Fruit fly (Drosophila melanogaster) whole organism, embryonic: Measurements from ENCODE around the gene ABCB7.
A peak's percentile ranks its signal among the peaks of the same experiment; 100 is the strongest.

Experiments
- Adf1 ChIP-seq: fragments of 200-800 bp; sonication (Bioruptor generic); IDR thresholded peaks from 2 replicates; pipeline ENCODE4 v1.3.6; 2022; ENCODE audit warnings: missing biosample characterization, missing genetic modification characterization
- Asciz ChIP-seq: fragments of 200-800 bp; sonication (Bioruptor generic); optimal IDR thresholded peaks from 2 replicates; lab custom pipeline; 2017; ENCODE audit warnings: missing biosample characterization, mild to moderate bottlenecking, missing genetic modification characterization, missing genetic modification reagents
- CG10274 ChIP-seq: fragments of 200-800 bp; sonication (Bioruptor generic); optimal IDR thresholded peaks from 3 replicates; lab custom pipeline; 2017; ENCODE audit warnings: missing biosample characterization, mild to moderate bottlenecking, missing genetic modification characterization
- CG12071 ChIP-seq: fragments of 200-800 bp; sonication (Bioruptor generic); optimal IDR thresholded peaks from 3 replicates; lab custom pipeline; 2018; ENCODE audit warnings: missing biosample characterization, mild to moderate bottlenecking, missing genetic modification characterization
- CG12155 ChIP-seq: fragments of 200-800 bp; sonication (Bioruptor generic); optimal IDR thresholded peaks from 3 replicates; lab custom pipeline; 2016; ENCODE audit warnings: missing biosample characterization, missing genetic modification characterization
- CG12391 ChIP-seq: fragments of 200-800 bp; sonication (Bioruptor generic); optimal IDR thresholded peaks from 3 replicates; lab custom pipeline; 2018; ENCODE audit warnings: missing biosample characterization, mild to moderate bottlenecking, missing genetic modification characterization, moderate library complexity
- CG12942 ChIP-seq: fragments of 200-800 bp; sonication (Bioruptor generic); optimal IDR thresholded peaks from 3 replicates; lab custom pipeline; 2016; ENCODE audit warnings: missing biosample characterization, missing genetic modification characterization
- CG14667 ChIP-seq: fragments of 200-800 bp; sonication (Bioruptor generic); IDR thresholded peaks from 2 replicates; pipeline ENCODE4 v1.3.6; 2022; ENCODE audit warnings: missing biosample characterization, missing genetic modification characterization
- CG15269 ChIP-seq: fragments of 200-800 bp; sonication (Bioruptor generic); optimal IDR thresholded peaks from 2 replicates; lab custom pipeline; 2018; ENCODE audit warnings: missing biosample characterization, mild to moderate bottlenecking, missing genetic modification characterization, moderate library complexity
- CG15696 ChIP-seq: fragments of 200-800 bp; sonication (Bioruptor generic); optimal IDR thresholded peaks from 2 replicates; lab custom pipeline; 2019; ENCODE audit warnings: missing biosample characterization, mild to moderate bottlenecking, missing genetic modification characterization, moderate library complexity
- CG16813 ChIP-seq: fragments of 200-800 bp; sonication (Bioruptor generic); IDR thresholded peaks from 3 replicates; pipeline ENCODE4 v1.3.6; 2022; ENCODE audit warnings: missing biosample characterization, missing genetic modification characterization; ENCODE audit not compliant: partially characterized antibody
- CG18011 ChIP-seq: fragments of 200-800 bp; sonication (Bioruptor generic); optimal IDR thresholded peaks from 2 replicates; lab custom pipeline; 2017; ENCODE audit warnings: missing biosample characterization, missing genetic modification characterization, mild to moderate bottlenecking, moderate library complexity, missing genotype
- CG2199 ChIP-seq: fragments of 200-800 bp; sonication (Bioruptor generic); IDR thresholded peaks from 3 replicates; pipeline ENCODE4 v1.3.6; 2022; ENCODE audit warnings: missing biosample characterization, missing genetic modification characterization
- CG4404 ChIP-seq: fragments of 200-800 bp; sonication (Bioruptor generic); IDR thresholded peaks from 2 replicates; pipeline ENCODE4 v1.3.6; 2022; ENCODE audit warnings: missing biosample characterization, missing genetic modification characterization
- CG4617 ChIP-seq: fragments of 200-800 bp; sonication (Bioruptor generic); optimal IDR thresholded peaks from 3 replicates; lab custom pipeline; 2016; ENCODE audit warnings: missing biosample characterization, missing genetic modification characterization, borderline replicate concordance
- CG7928 ChIP-seq: fragments of 200-800 bp; sonication (Bioruptor generic); optimal IDR thresholded peaks from 2 replicates; lab custom pipeline; 2017; ENCODE audit warnings: missing biosample characterization, mild to moderate bottlenecking, missing genetic modification characterization
- Dek ChIP-seq: fragments of 200-800 bp; sonication (Bioruptor generic); optimal IDR thresholded peaks from 3 replicates; lab custom pipeline; 2019; ENCODE audit warnings: missing biosample characterization, mild to moderate bottlenecking, missing genetic modification characterization, moderate library complexity
- Dp ChIP-seq: fragments of 200-800 bp; sonication (Bioruptor generic); optimal IDR thresholded peaks from 2 replicates; lab custom pipeline; 2018; ENCODE audit warnings: missing biosample characterization, mild to moderate bottlenecking, missing genetic modification characterization, moderate library complexity
- Elba2 ChIP-seq: fragments of 200-800 bp; sonication (Bioruptor generic); optimal IDR thresholded peaks from 3 replicates; lab custom pipeline; 2016; ENCODE audit warnings: missing biosample characterization, missing genetic modification characterization
- Ets65A ChIP-seq: fragments of 200-800 bp; sonication (Bioruptor generic); peaks from one replicate; lab custom pipeline; 2016; ENCODE audit warnings: missing biosample characterization, missing genetic modification characterization
- Gsc ChIP-seq: fragments of 200-800 bp; sonication (Bioruptor generic); IDR thresholded peaks from 2 replicates; pipeline ENCODE4 v1.3.6; 2022; ENCODE audit warnings: missing biosample characterization, missing genetic modification characterization
- H15 ChIP-seq: fragments of 200-800 bp; sonication (Bioruptor generic); IDR thresholded peaks from 3 replicates; pipeline ENCODE4 v1.3.6; 2022; ENCODE audit warnings: missing biosample characterization, missing genetic modification characterization
- H2.0 ChIP-seq: fragments of 200-800 bp; sonication (Bioruptor generic); IDR thresholded peaks from 2 replicates; pipeline ENCODE4 v1.3.6; 2022; ENCODE audit warnings: missing biosample characterization, missing genetic modification characterization
- Hmr ChIP-seq: fragments of 200-800 bp; sonication (Bioruptor generic); optimal IDR thresholded peaks from 3 replicates; lab custom pipeline; 2017; ENCODE audit warnings: mild to moderate bottlenecking, missing biosample characterization, missing genetic modification reagents, missing genetic modification characterization
- Kr ChIP-seq: fragments of 200-800 bp; sonication (Bioruptor generic); optimal IDR thresholded peaks from 2 replicates; lab custom pipeline; 2017; ENCODE audit warnings: missing biosample characterization, mild to moderate bottlenecking, missing genetic modification characterization
- Mrtf ChIP-seq: fragments of 200-800 bp; sonication (Bioruptor generic); IDR thresholded peaks from 3 replicates; pipeline ENCODE4 v1.3.6; 2022; ENCODE audit warnings: missing biosample characterization, missing genetic modification characterization
- Nf-YB ChIP-seq: fragments of 200-800 bp; sonication (Bioruptor generic); optimal IDR thresholded peaks from 3 replicates; lab custom pipeline; 2019; ENCODE audit warnings: missing biosample characterization, mild to moderate bottlenecking, missing genetic modification characterization, moderate library complexity
- Side ChIP-seq: fragments of 200-800 bp; sonication (Bioruptor generic); optimal IDR thresholded peaks from 2 replicates; lab custom pipeline; 2016; ENCODE audit warnings: missing biosample characterization, missing genetic modification characterization
- Sry-δ ChIP-seq: fragments of 200-800 bp; sonication (Bioruptor generic); optimal IDR thresholded peaks from 2 replicates; lab custom pipeline; 2016; ENCODE audit warnings: missing biosample characterization, missing genetic modification characterization
- YL-1 ChIP-seq: fragments of 200-800 bp; sonication (Bioruptor generic); optimal IDR thresholded peaks from 3 replicates; lab custom pipeline; 2017; ENCODE audit warnings: missing biosample characterization, mild to moderate bottlenecking, missing genetic modification characterization
- ash1 ChIP-seq: fragments of 200-800 bp; sonication (Bioruptor generic); optimal IDR thresholded peaks from 2 replicates; lab custom pipeline; 2018; ENCODE audit warnings: missing biosample characterization, mild to moderate bottlenecking, missing genetic modification characterization
- bigmax ChIP-seq: fragments of 200-800 bp; sonication (Bioruptor generic); optimal IDR thresholded peaks from 2 replicates; lab custom pipeline; 2018; ENCODE audit warnings: missing biosample characterization, mild to moderate bottlenecking, missing genetic modification characterization
- caup ChIP-seq: fragments of 200-800 bp; sonication (Bioruptor generic); optimal IDR thresholded peaks from 3 replicates; lab custom pipeline; 2017; ENCODE audit warnings: missing biosample characterization, mild to moderate bottlenecking, missing genetic modification characterization, moderate library complexity; ENCODE audit not compliant: severe bottlenecking
- dmrt11E ChIP-seq: fragments of 200-800 bp; sonication (Bioruptor generic); optimal IDR thresholded peaks from 3 replicates; lab custom pipeline; 2018; ENCODE audit warnings: missing biosample characterization, mild to moderate bottlenecking, missing genetic modification characterization, moderate library complexity
- dysf ChIP-seq: fragments of 200-800 bp; sonication (Bioruptor generic); IDR thresholded peaks from 3 replicates; pipeline ENCODE4 v1.3.6; 2022; ENCODE audit warnings: missing biosample characterization, missing genetic modification characterization
- fd64A ChIP-seq: fragments of 200-800 bp; sonication (Bioruptor generic); optimal IDR thresholded peaks from 3 replicates; lab custom pipeline; 2018; ENCODE audit warnings: missing biosample characterization, mild to moderate bottlenecking, missing genetic modification characterization
- ftz-f1 ChIP-seq: fragments of 200-800 bp; sonication (Bioruptor generic); optimal IDR thresholded peaks from 2 replicates; lab custom pipeline; 2016; ENCODE audit warnings: missing biosample characterization, missing genetic modification characterization
- grau ChIP-seq: fragments of 200-800 bp; optimal IDR thresholded peaks from 3 replicates; lab custom pipeline; 2019; ENCODE audit warnings: missing biosample characterization, mild to moderate bottlenecking, missing genetic modification characterization, moderate library complexity
- ind ChIP-seq: fragments of 200-800 bp; sonication (Bioruptor generic); optimal IDR thresholded peaks from 3 replicates; lab custom pipeline; 2016; ENCODE audit warnings: missing biosample characterization, missing genetic modification characterization
- klu ChIP-seq: fragments of 200-800 bp; sonication (Bioruptor generic); IDR thresholded peaks from 2 replicates; pipeline ENCODE4 v1.3.6; 2022; ENCODE audit warnings: missing biosample characterization, missing genetic modification characterization
- lab ChIP-seq: fragments of 200-800 bp; sonication (Bioruptor generic); optimal IDR thresholded peaks from 3 replicates; lab custom pipeline; 2017; ENCODE audit warnings: missing biosample characterization, missing genetic modification characterization, mild to moderate bottlenecking, moderate library complexity, missing genetic modification reagents
- mam ChIP-seq: fragments of 200-800 bp; sonication (Bioruptor generic); optimal IDR thresholded peaks from 3 replicates; lab custom pipeline; 2016; ENCODE audit warnings: missing biosample characterization, missing genetic modification characterization
- org-1 ChIP-seq: fragments of 200-800 bp; sonication (Bioruptor generic); optimal IDR thresholded peaks from 2 replicates; lab custom pipeline; 2017; ENCODE audit warnings: missing biosample characterization, missing genetic modification characterization
- otp ChIP-seq: fragments of 200-800 bp; sonication (Bioruptor generic); IDR thresholded peaks from 3 replicates; pipeline ENCODE4, ENCODE4 v1.3.6; 2022; ENCODE audit warnings: missing biosample characterization, missing genetic modification characterization
- pfk ChIP-seq: fragments of 200-800 bp; sonication (Bioruptor generic); optimal IDR thresholded peaks from 2 replicates; lab custom pipeline; 2018; ENCODE audit warnings: missing biosample characterization, mild to moderate bottlenecking, missing genetic modification characterization, moderate library complexity
- psq ChIP-seq: fragments of 200-800 bp; sonication (Bioruptor generic); optimal IDR thresholded peaks from 2 replicates; lab custom pipeline; 2017; ENCODE audit warnings: missing biosample characterization, missing genetic modification characterization
- row ChIP-seq: fragments of 200-800 bp; sonication (Bioruptor generic); IDR thresholded peaks from 3 replicates; pipeline ENCODE4 v1.3.6; 2022; ENCODE audit warnings: missing biosample characterization, missing genetic modification characterization
- sima ChIP-seq: fragments of 200-800 bp; sonication (Bioruptor generic); optimal IDR thresholded peaks from 2 replicates; lab custom pipeline; 2016; ENCODE audit warnings: missing biosample characterization, missing genetic modification characterization
- unc-4 ChIP-seq: fragments of 200-800 bp; sonication (Bioruptor generic); IDR thresholded peaks from 2 replicates; pipeline ENCODE4 v1.3.6; 2022; ENCODE audit warnings: missing biosample characterization, missing genetic modification characterization; ENCODE audit not compliant: partially characterized antibody
- z ChIP-seq: fragments of 200-800 bp; sonication (Bioruptor generic); IDR thresholded peaks from 3 replicates; pipeline ENCODE4 v1.3.6; 2022; ENCODE audit warnings: missing biosample characterization, missing genetic modification characterization

Gene ABCB7

dm6 chr3L:1618116-1618727 lies at the start of gene ABCB7, which contains the start of the genes CG13926 and CG33230 (continued):
- TF ChIP-seq Asciz (GFP tag; lab: Kevin White, UChicago) (no peak), ind (GFP tag; lab: Kevin White, UChicago) (peak; percentile 27), sima (no peak), CG10274 (GFP tag; lab: Kevin White, UChicago) (peak; percentile 95), CG15696 (tag; lab: Kevin White, UChicago) (no peak), CG12155 (GFP tag; lab: Kevin White, UChicago) (peak; percentile 38), CG14667 (no peak), Ets65A (GFP tag; lab: Kevin White, UChicago) (peak; percentile 92), CG16813 (GFP tag; lab: Robert Waterston, UW) (peak; percentile 43; the same call in 1 of the 3 replicates), mam (GFP tag; lab: Kevin White, UChicago) (peak; percentile 57), Elba2 (no peak), psq (GFP tag; lab: Kevin White, UChicago) (no peak), org-1 (GFP tag; lab: Kevin White, UChicago) (no peak), bigmax (GFP tag; lab: Kevin White, UChicago) (no peak), H15 (GFP tag; lab: Robert Waterston, UW) (no peak), grau (tag; lab: Kevin White, UChicago) (peak; percentile 37), unc-4 (0 out of 2 replicates have a peak, but pooled peaks have one; percentile 38), H2.0 (GFP tag; lab: Robert Waterston, UW) (no peak), z (no peak), dmrt11E (tag; lab: Kevin White, UChicago) (no peak), klu (no peak), CG4617 (peak; percentile 71), Dek (peak; percentile 1), Dp (GFP tag; lab: Kevin White, UChicago) (peak; percentile 14), CG4404 (GFP tag; lab: Robert Waterston, UW) (no peak), Kr (GFP tag; lab: Kevin White, UChicago) (no peak), caup (no peak), dysf (0 out of 3 replicates have a peak, but pooled peaks have one; percentile 30), YL-1 (GFP tag; lab: Kevin White, UChicago) (peak; percentile 89), lab (GFP tag; lab: Kevin White, UChicago) (peak; percentile 31), Adf1 (GFP tag; lab: Robert Waterston, UW) (peak; percentile 20; the same call in 1 of the 2 replicates), Side (GFP tag; lab: Kevin White, UChicago) (no peak), CG2199 (GFP tag; lab: Robert Waterston, UW) (no peak), CG7928 (GFP tag; lab: Kevin White, UChicago) (no peak), ftz-f1 (GFP tag; lab: Kevin White, UChicago) (peak; percentile 98), ash1 (GFP tag; lab: Kevin White, UChicago) (no peak), fd64A (GFP tag; lab: Kevin White, UChicago) (no peak), CG12391 (tag; lab: Kevin White, UChicago) (peak; percentile 55), pfk (no peak), CG15269 (tag; lab: Kevin White, UChicago) (no peak), Sry-δ (peak; percentile 43), CG12071 (GFP tag; lab: Kevin White, UChicago) (no peak), Gsc (GFP tag; lab: Robert Waterston, UW) (no peak), row (GFP tag; lab: Robert Waterston, UW) (peak; percentile 92), otp (no peak), Nf-YB (GFP tag; lab: Kevin White, UChicago) (no peak), Hmr (peak; percentile 31), Mrtf (GFP tag; lab: Robert Waterston, UW) (no peak), CG18011 (GFP tag; lab: Kevin White, UChicago) (no peak), CG12942 (GFP tag; lab: Kevin White, UChicago) (no peak)
